Fruit fly (Drosophila melanogaster): ENCODE results near the gene Pi3K92E.
A peak's percentile ranks its signal among the peaks of the same experiment; 100 is the strongest.

Gene Pi3K92E

DNA sequence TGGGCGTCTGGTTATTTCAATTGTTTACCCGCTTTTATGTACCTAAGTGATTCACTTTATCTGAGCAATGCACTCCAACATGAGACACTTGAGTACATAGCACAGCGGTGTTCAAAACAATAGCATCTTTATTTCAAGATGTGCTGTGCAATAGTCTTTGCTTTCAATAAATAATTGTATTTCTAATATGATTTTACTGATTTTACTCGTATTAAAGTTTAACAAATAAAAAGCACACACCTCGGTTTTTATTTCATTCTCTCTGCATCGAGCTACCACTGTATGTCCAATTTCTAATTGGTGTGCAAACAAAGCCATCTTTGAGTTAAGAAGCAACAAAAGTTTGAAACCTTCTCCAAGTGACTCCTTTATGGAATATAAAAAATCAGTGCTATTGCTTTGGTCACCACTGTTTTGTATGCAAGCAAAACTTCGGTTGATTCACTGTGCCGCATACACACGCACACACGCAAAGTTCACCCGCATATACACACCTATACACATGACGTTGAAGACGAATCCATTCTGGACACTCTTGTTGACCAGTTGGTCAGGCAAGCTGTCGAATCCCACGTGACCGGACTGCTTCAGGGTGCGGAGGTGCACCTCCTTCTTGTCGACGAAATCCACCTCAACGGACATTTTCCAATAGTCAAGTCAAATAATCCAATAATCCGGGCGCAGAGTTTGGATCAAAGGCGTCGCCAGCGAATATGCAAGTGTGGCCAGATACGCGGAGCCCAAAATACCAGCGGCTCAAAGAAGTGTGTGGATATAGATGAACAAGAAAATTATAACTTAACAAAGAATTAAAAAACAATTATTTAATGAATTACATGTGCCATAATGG, 46.7 kb downstream of the Pi3K92E start, which contains the start of gene Septin2 (continued):
- TF ChIP-seq mam (GFP tag; optimal IDR thresholded peaks at IDR 0.05) (peak; percentile 22), ato (GFP tag; IDR thresholded peaks at IDR 0.05; ENCODE audit: partially characterized antibody) (no peak), crc (GFP tag; optimal IDR thresholded peaks at IDR 0.05) (peak; percentile 53), CG6765 (GFP tag; optimal IDR thresholded peaks at IDR 0.05) (no peak), dati (GFP tag; IDR thresholded peaks at IDR 0.05) (no peak), Med (GFP tag) (peak; percentile 86), so (GFP tag; IDR thresholded peaks at IDR 0.05) (peak; percentile 83; the same call in 2 of the 3 replicates), CG16779 (GFP tag; IDR thresholded peaks at IDR 0.05) (0 out of 2 replicates have a peak, but pooled peaks have one; percentile 47), crol (GFP tag; IDR thresholded peaks at IDR 0.05) (0 out of 2 replicates have a peak, but pooled peaks have one; percentile 8), CG7372 (GFP tag; IDR thresholded peaks at IDR 0.05) (no peak; the same call in none of the 2 replicates), ro (GFP tag; IDR thresholded peaks at IDR 0.05) (no peak), CG11696 (GFP tag; IDR thresholded peaks at IDR 0.05) (peak; percentile 94), pum (GFP tag; optimal IDR thresholded peaks at IDR 0.05) (peak; percentile 56), tgo (GFP tag; IDR thresholded peaks at IDR 0.05) (peak; percentile 63; the same call in 2 of the 3 replicates), HmgZ (tag; optimal IDR thresholded peaks at IDR 0.05) (peak; percentile 19), zen (tag; optimal IDR thresholded peaks at IDR 0.05) (peak; percentile 2), BEAF-32 (GFP tag; optimal IDR thresholded peaks at IDR 0.05) (no peak), CG4617 (GFP tag; optimal IDR thresholded peaks at IDR 0.05; ENCODE audit: borderline replicate concordance) (no peak), gfzf (GFP tag; optimal IDR thresholded peaks at IDR 0.05) (peak; percentile 72), Hr39 (optimal IDR thresholded peaks at IDR 0.05) (no peak), amos (GFP tag; IDR thresholded peaks at IDR 0.05; ENCODE audit: partially characterized antibody) (no peak; the same call in 1 of the 2 replicates), bowl (GFP tag; IDR thresholded peaks at IDR 0.05) (no peak), Bdp1 (GFP tag; optimal IDR thresholded peaks at IDR 0.05) (peak; percentile 44), nerfin-2 (GFP tag; IDR thresholded peaks at IDR 0.05; ENCODE audit: partially characterized antibody) (no peak), Deaf1 (tag; optimal IDR thresholded peaks at IDR 0.05) (peak; percentile 47), YL-1 (GFP tag; optimal IDR thresholded peaks at IDR 0.05) (no peak), CG17361 (GFP tag; IDR thresholded peaks at IDR 0.05) (peak; percentile 84), vnd (GFP tag; IDR thresholded peaks at IDR 0.05; ENCODE audit: partially characterized antibody) (no peak), CG12219 (GFP tag; optimal IDR thresholded peaks at IDR 0.05) (peak; percentile 73), wor (GFP tag; IDR thresholded peaks at IDR 0.05) (peak; percentile 61), CG6272 (GFP tag; IDR thresholded peaks at IDR 0.05) (peak; percentile 51; the same call in 1 of the 2 replicates), D19A (tag; optimal IDR thresholded peaks at IDR 0.05) (peak; percentile 83), CG10979 (tag; optimal IDR thresholded peaks at IDR 0.05) (peak; percentile 89), CG9797 (GFP tag; optimal IDR thresholded peaks at IDR 0.05) (peak; percentile 68), bigmax (GFP tag; optimal IDR thresholded peaks at IDR 0.05) (no peak), Chrac-16 (GFP tag; optimal IDR thresholded peaks at IDR 0.05) (peak; percentile 71), Nf-YA (GFP tag; IDR thresholded peaks at IDR 0.05) (peak; percentile 59; the same call in 1 of the 2 replicates), CG2712 (tag; optimal IDR thresholded peaks at IDR 0.05) (peak; percentile 84), CG33213 (GFP tag; optimal IDR thresholded peaks at IDR 0.05) (peak; percentile 58), ind (GFP tag; optimal IDR thresholded peaks at IDR 0.05) (peak; percentile 69), sqz (GFP tag; optimal IDR thresholded peaks at IDR 0.05) (no peak), CHES-1-like (GFP tag; optimal IDR thresholded peaks at IDR 0.05) (peak; percentile 66), CG8388 (GFP tag; optimal IDR thresholded peaks at IDR 0.05) (peak; percentile 81), CG10267 (tag; optimal IDR thresholded peaks at IDR 0.05) (peak; percentile 79), ken (GFP tag; IDR thresholded peaks at IDR 0.05) (0 out of 3 replicates have a peak, but pooled peaks have one; percentile 49), CG12071 (GFP tag; optimal IDR thresholded peaks at IDR 0.05) (peak; percentile 77), corto (GFP tag; optimal IDR thresholded peaks at IDR 0.05) (peak; percentile 67), exex (tag; optimal IDR thresholded peaks at IDR 0.05) (no peak), Dad (GFP tag; optimal IDR thresholded peaks at IDR 0.05) (peak; percentile 57)

All from whole organism, embryonic.